Fruit fly (Drosophila melanogaster) whole organism, embryonic: ENCODE results near the gene CG7182.

Experiments used
- CG10267 ChIP-seq: fragments of 200-800 bp; sonication (Bioruptor generic); optimal IDR thresholded peaks from 2 replicates; lab custom pipeline; 2018; ENCODE audit warnings: missing biosample characterization, mild to moderate bottlenecking, missing genetic modification characterization, moderate library complexity
- CG11398 ChIP-seq: fragments of 200-800 bp; sonication (Bioruptor generic); optimal IDR thresholded peaks from 2 replicates; lab custom pipeline; 2016; ENCODE audit warnings: missing biosample characterization, missing genetic modification characterization
- CG13894 ChIP-seq: fragments of 200-800 bp; sonication (Bioruptor generic); optimal IDR thresholded peaks from 3 replicates; lab custom pipeline; 2018; ENCODE audit warnings: missing biosample characterization, mild to moderate bottlenecking, missing genetic modification characterization, moderate library complexity
- CG16815 ChIP-seq: fragments of 200-800 bp; sonication (Bioruptor generic); optimal IDR thresholded peaks from 3 replicates; lab custom pipeline; 2017; ENCODE audit warnings: missing biosample characterization, mild to moderate bottlenecking, missing genetic modification characterization
- CG17359 ChIP-seq: fragments of 200-800 bp; sonication (Bioruptor generic); optimal IDR thresholded peaks from 3 replicates; lab custom pipeline; 2018; ENCODE audit warnings: missing biosample characterization, mild to moderate bottlenecking, missing genetic modification characterization, moderate library complexity
- CG18599 ChIP-seq: fragments of 200-800 bp; sonication (Bioruptor generic); optimal IDR thresholded peaks from 3 replicates; lab custom pipeline; 2017; ENCODE audit warnings: missing biosample characterization, missing genetic modification characterization, mild to moderate bottlenecking, moderate library complexity, missing genetic modification reagents
- CG31441 ChIP-seq: fragments of 200-800 bp; sonication (Bioruptor generic); IDR thresholded peaks from 2 replicates; pipeline ENCODE4 v1.3.6; 2022; ENCODE audit warnings: missing biosample characterization, missing genetic modification characterization
- CG33557 ChIP-seq: fragments of 200-800 bp; sonication (Bioruptor generic); optimal IDR thresholded peaks from 2 replicates; lab custom pipeline; 2019; ENCODE audit warnings: missing biosample characterization, mild to moderate bottlenecking, missing genetic modification characterization, moderate library complexity
- CG3847 ChIP-seq: fragments of 200-800 bp; sonication (Bioruptor generic); IDR thresholded peaks from 2 replicates; pipeline ENCODE4 v1.3.6; 2022; ENCODE audit warnings: missing biosample characterization, missing genetic modification characterization
- CG4282 ChIP-seq: fragments of 200-800 bp; sonication (Bioruptor generic); optimal IDR thresholded peaks from 2 replicates; lab custom pipeline; 2016; ENCODE audit warnings: missing biosample characterization, missing genetic modification characterization
- CG4328 ChIP-seq: fragments of 200-800 bp; sonication (Bioruptor generic); optimal IDR thresholded peaks from 3 replicates; lab custom pipeline; 2017; ENCODE audit warnings: missing biosample characterization, missing genetic modification reagents, missing genetic modification characterization
- CG6813 ChIP-seq: fragments of 200-800 bp; sonication (Bioruptor generic); optimal IDR thresholded peaks from 2 replicates; lab custom pipeline; 2017; ENCODE audit warnings: missing biosample characterization, missing genetic modification characterization, mild to moderate bottlenecking, moderate library complexity, missing genetic modification reagents
- CG7271 ChIP-seq: fragments of 200-800 bp; sonication (Bioruptor generic); optimal IDR thresholded peaks from 2 replicates; lab custom pipeline; 2018; ENCODE audit warnings: missing biosample characterization, mild to moderate bottlenecking, missing genetic modification characterization, moderate library complexity
- CG7372 ChIP-seq: fragments of 200-800 bp; sonication (Bioruptor generic); IDR thresholded peaks from 2 replicates; pipeline ENCODE4 v1.3.6; 2022; ENCODE audit warnings: missing biosample characterization, missing genetic modification characterization
- CG8478 ChIP-seq: fragments of >200 bp; optimal IDR thresholded peaks from 2 replicates; lab custom pipeline; 2018
- CG8944 ChIP-seq: fragments of 200-800 bp; sonication (Bioruptor generic); optimal IDR thresholded peaks from 3 replicates; lab custom pipeline; 2016; ENCODE audit warnings: missing biosample characterization, missing genetic modification characterization
- CG9609 ChIP-seq: fragments of 200-800 bp; sonication (Bioruptor generic); optimal IDR thresholded peaks from 3 replicates; lab custom pipeline; 2016; ENCODE audit warnings: missing biosample characterization, missing genetic modification characterization
- CkIIα-i1 ChIP-seq: fragments of 200-800 bp; sonication (Bioruptor generic); IDR thresholded peaks from 2 replicates; pipeline ENCODE4 v1.3.6; 2022; ENCODE audit warnings: missing biosample characterization, missing genetic modification characterization
- Dbx ChIP-seq: fragments of 200-800 bp; sonication (Bioruptor generic); IDR thresholded peaks from 3 replicates; pipeline ENCODE4 v1.3.6; 2022; ENCODE audit warnings: missing biosample characterization, missing genetic modification characterization
- Drgx ChIP-seq: fragments of 200-800 bp; sonication (Bioruptor generic); IDR thresholded peaks from 2 replicates; pipeline ENCODE4 v1.3.6; 2022; ENCODE audit warnings: missing biosample characterization, missing genetic modification characterization
- Elba2 ChIP-seq: fragments of 200-800 bp; sonication (Bioruptor generic); optimal IDR thresholded peaks from 3 replicates; lab custom pipeline; 2016; ENCODE audit warnings: missing biosample characterization, missing genetic modification characterization
- Fer2 ChIP-seq: fragments of 200-800 bp; sonication (Bioruptor generic); optimal IDR thresholded peaks from 2 replicates; lab custom pipeline; 2018; ENCODE audit warnings: missing biosample characterization, mild to moderate bottlenecking, missing genetic modification characterization, moderate library complexity
- Gug ChIP-seq: fragments of 200-800 bp; sonication (Bioruptor generic); IDR thresholded peaks from 4 replicates; pipeline ENCODE4 v1.3.6; 2022; ENCODE audit warnings: missing biosample characterization, missing genetic modification characterization
- MESR4 ChIP-seq: fragments of 200-800 bp; sonication (Bioruptor generic); optimal IDR thresholded peaks from 2 replicates; lab custom pipeline; 2018; ENCODE audit warnings: missing biosample characterization, mild to moderate bottlenecking, missing genetic modification characterization, moderate library complexity
- Mrtf ChIP-seq: fragments of 200-800 bp; sonication (Bioruptor generic); IDR thresholded peaks from 3 replicates; pipeline ENCODE4 v1.3.6; 2022; ENCODE audit warnings: missing biosample characterization, missing genetic modification characterization
- Nf-YA ChIP-seq: fragments of 200-800 bp; sonication (Bioruptor generic); IDR thresholded peaks from 2 replicates; pipeline ENCODE4 v1.3.6; 2022; ENCODE audit warnings: missing biosample characterization, missing genetic modification characterization
- Nf-YB ChIP-seq: fragments of 200-800 bp; sonication (Bioruptor generic); optimal IDR thresholded peaks from 3 replicates; lab custom pipeline; 2019; ENCODE audit warnings: missing biosample characterization, mild to moderate bottlenecking, missing genetic modification characterization, moderate library complexity
- PHDP ChIP-seq: fragments of 200-800 bp; sonication (Bioruptor generic); optimal IDR thresholded peaks from 3 replicates; lab custom pipeline; 2018; ENCODE audit warnings: missing biosample characterization, mild to moderate bottlenecking, missing genetic modification characterization, moderate library complexity
- Rx ChIP-seq: fragments of 200-800 bp; sonication (Bioruptor generic); IDR thresholded peaks from 2 replicates; pipeline ENCODE4 v1.3.6; 2022; ENCODE audit warnings: missing biosample characterization, missing genetic modification characterization
- Taf1 ChIP-seq: fragments of 200-800 bp; sonication (Bioruptor generic); IDR thresholded peaks from 2 replicates; pipeline ENCODE4 v1.3.6; 2022; ENCODE audit warnings: missing biosample characterization, missing genetic modification characterization
- YL-1 ChIP-seq: fragments of 200-800 bp; sonication (Bioruptor generic); optimal IDR thresholded peaks from 3 replicates; lab custom pipeline; 2017; ENCODE audit warnings: missing biosample characterization, mild to moderate bottlenecking, missing genetic modification characterization
- ab ChIP-seq: fragments of 200-800 bp; sonication (Bioruptor generic); optimal IDR thresholded peaks from 2 replicates; lab custom pipeline; 2016; ENCODE audit warnings: missing biosample characterization, missing genetic modification characterization
- chn ChIP-seq: fragments of 200-800 bp; sonication (Bioruptor generic); optimal IDR thresholded peaks from 2 replicates; lab custom pipeline; 2016; ENCODE audit warnings: missing biosample characterization, missing genetic modification characterization
- fd96Cb ChIP-seq: fragments of 200-800 bp; sonication (Bioruptor generic); optimal IDR thresholded peaks from 2 replicates; lab custom pipeline; 2018; ENCODE audit warnings: missing biosample characterization, mild to moderate bottlenecking, missing genetic modification characterization, moderate library complexity
- ftz-f1 ChIP-seq: fragments of 200-800 bp; sonication (Bioruptor generic); optimal IDR thresholded peaks from 2 replicates; lab custom pipeline; 2016; ENCODE audit warnings: missing biosample characterization, missing genetic modification characterization
- gcm2 ChIP-seq: fragments of 200-800 bp; sonication (Bioruptor generic); optimal IDR thresholded peaks from 2 replicates; lab custom pipeline; 2016; ENCODE audit warnings: missing biosample characterization, missing genetic modification characterization
- gsb-n ChIP-seq: fragments of 200-800 bp; sonication (Bioruptor generic); optimal IDR thresholded peaks from 3 replicates; lab custom pipeline; 2018; ENCODE audit warnings: missing biosample characterization, mild to moderate bottlenecking, missing genetic modification characterization
- inv ChIP-seq: fragments of 200-800 bp; sonication (Bioruptor generic); IDR thresholded peaks from 2 replicates; pipeline ENCODE4 v1.3.6; 2022; ENCODE audit warnings: missing biosample characterization, missing genetic modification characterization; ENCODE audit not compliant: partially characterized antibody
- jing ChIP-seq: fragments of 200-800 bp; sonication (Bioruptor generic); optimal IDR thresholded peaks from 2 replicates; lab custom pipeline; 2018; ENCODE audit warnings: missing biosample characterization, mild to moderate bottlenecking, missing genetic modification characterization
- ken ChIP-seq: fragments of 200-800 bp; sonication (Bioruptor generic); IDR thresholded peaks from 3 replicates; pipeline ENCODE4 v1.3.6; 2022; ENCODE audit warnings: missing biosample characterization, missing genetic modification characterization
- knrl ChIP-seq: fragments of 200-800 bp; sonication (Bioruptor generic); IDR thresholded peaks from 3 replicates; pipeline ENCODE4 v1.3.6; 2022; ENCODE audit warnings: missing biosample characterization, missing genetic modification characterization; ENCODE audit not compliant: partially characterized antibody
- org-1 ChIP-seq: fragments of 200-800 bp; sonication (Bioruptor generic); optimal IDR thresholded peaks from 2 replicates; lab custom pipeline; 2017; ENCODE audit warnings: missing biosample characterization, missing genetic modification characterization
- pfk ChIP-seq: fragments of 200-800 bp; sonication (Bioruptor generic); optimal IDR thresholded peaks from 2 replicates; lab custom pipeline; 2018; ENCODE audit warnings: missing biosample characterization, mild to moderate bottlenecking, missing genetic modification characterization, moderate library complexity
- pita ChIP-seq: fragments of 200-800 bp; sonication (Bioruptor generic); optimal IDR thresholded peaks from 2 replicates; lab custom pipeline; 2017; ENCODE audit warnings: missing biosample characterization, mild to moderate bottlenecking, missing genetic modification characterization
- pnt ChIP-seq: fragments of 200-800 bp; sonication (Bioruptor generic); optimal IDR thresholded peaks from 3 replicates; lab custom pipeline; 2016; ENCODE audit warnings: missing biosample characterization, missing genetic modification characterization
- run ChIP-seq: fragments of 200-800 bp; sonication (Bioruptor generic); optimal IDR thresholded peaks from 3 replicates; lab custom pipeline; 2018; ENCODE audit warnings: missing biosample characterization, mild to moderate bottlenecking, missing genetic modification characterization
- shn ChIP-seq: fragments of 200-800 bp; sonication (Bioruptor generic); optimal IDR thresholded peaks from 3 replicates; lab custom pipeline; 2016; ENCODE audit warnings: missing biosample characterization, missing genetic modification characterization
- slbo ChIP-seq: fragments of 200-800 bp; sonication (Bioruptor generic); IDR thresholded peaks from 2 replicates; pipeline ENCODE4 v1.3.6; 2022; ENCODE audit warnings: missing biosample characterization, missing genetic modification characterization
- tna ChIP-seq: fragments of 200-800 bp; sonication (Bioruptor generic); IDR thresholded peaks from 2 replicates; pipeline ENCODE4 v1.3.6; 2022; ENCODE audit warnings: missing biosample characterization, missing genetic modification characterization; ENCODE audit not compliant: partially characterized antibody
- unpg ChIP-seq: fragments of 200-800 bp; sonication (Bioruptor generic); optimal IDR thresholded peaks from 3 replicates; lab custom pipeline; 2018; ENCODE audit warnings: missing biosample characterization, mild to moderate bottlenecking, missing genetic modification characterization, moderate library complexity
- zfh2 ChIP-seq: fragments of 200-800 bp; sonication (Bioruptor generic); optimal IDR thresholded peaks from 2 replicates; lab custom pipeline; 2016; ENCODE audit warnings: missing biosample characterization, missing genetic modification characterization

The CG7182 gene

dm6 chr3L:8395630-8396168 lies 49.5 kb upstream of the CG7182 start, which contains the start of gene CG7120 (continued):
- TF ChIP-seq CG7271 (tag; lab: Kevin White, UChicago) (no peak), CG13894 (tag; lab: Kevin White, UChicago) (no peak), tna (GFP tag; lab: Robert Waterston, UW) (no peak; the same call in 1 of the 2 replicates), CG31441 (peak; percentile 35; the same call in 1 of the 2 replicates), MESR4 (GFP tag; lab: Kevin White, UChicago) (peak; percentile 17), knrl (GFP tag; lab: Robert Waterston, UW) (no peak), Dbx (GFP tag; lab: Robert Waterston, UW) (0 out of 3 replicates have a peak, but pooled peaks have one; percentile 20), CG4282 (GFP tag; lab: Kevin White, UChicago) (no peak), ab (GFP tag; lab: Kevin White, UChicago) (no peak), CkIIα-i1 (no peak), org-1 (GFP tag; lab: Kevin White, UChicago) (peak; percentile 21), run (tag; lab: Kevin White, UChicago) (no peak), zfh2 (GFP tag; lab: Kevin White, UChicago) (no peak), chn (peak; percentile 53), CG6813 (no peak), Taf1 (GFP tag; lab: Robert Waterston, UW) (no peak), gsb-n (tag; lab: Kevin White, UChicago) (no peak), CG11398 (GFP tag; lab: Kevin White, UChicago) (no peak), unpg (GFP tag; lab: Kevin White, UChicago) (peak; percentile 35), CG33557 (GFP tag; lab: Kevin White, UChicago) (peak; percentile 33), YL-1 (no peak), CG3847 (GFP tag; lab: Robert Waterston, UW) (no peak), Elba2 (no peak), CG18599 (peak; percentile 52), Nf-YA (GFP tag; lab: Robert Waterston, UW) (no peak), pita (GFP tag; lab: Kevin White, UChicago) (no peak), CG7372 (GFP tag; lab: Robert Waterston, UW) (no peak), slbo (GFP tag; lab: Robert Waterston, UW) (0 out of 2 replicates have a peak, but pooled peaks have one; percentile 36), shn (peak; percentile 14), CG8478 (lab: Kevin White, UChicago) (peak; percentile 45), PHDP (tag; lab: Kevin White, UChicago) (peak; percentile 55), Mrtf (no peak), gcm2 (GFP tag; lab: Kevin White, UChicago) (no peak), CG8944 (peak; percentile 11), CG10267 (tag; lab: Kevin White, UChicago) (peak; percentile 5), CG4328 (GFP tag; lab: Kevin White, UChicago) (no peak), pfk (GFP tag; lab: Kevin White, UChicago) (no peak), Gug (GFP tag; lab: Robert Waterston, UW) (no peak), Fer2 (tag; lab: Kevin White, UChicago) (no peak), fd96Cb (tag; lab: Kevin White, UChicago) (peak; percentile 62), ftz-f1 (GFP tag; lab: Kevin White, UChicago) (no peak), jing (GFP tag; lab: Kevin White, UChicago) (peak; percentile 28), CG16815 (GFP tag; lab: Kevin White, UChicago) (peak; percentile 32), pnt (GFP tag; lab: Kevin White, UChicago) (no peak), CG9609 (GFP tag; lab: Kevin White, UChicago) (no peak), CG17359 (tag; lab: Kevin White, UChicago) (no peak), Rx (GFP tag; lab: Robert Waterston, UW) (0 out of 2 replicates have a peak, but pooled peaks have one; percentile 16), inv (GFP tag; lab: Robert Waterston, UW) (no peak), ken (no peak), Nf-YB (peak; percentile 45), Drgx (GFP tag; lab: Robert Waterston, UW) (no peak)
